Worm (Caenorhabditis elegans) whole organism, young adult: ENCODE data around the gene spe-39.

Experiments used
- B0261.1 ChIP-seq: sonication (generic microtip); optimal IDR thresholded peaks from 2 replicates; lab custom pipeline; 2016; ENCODE audit warnings: mild to moderate bottlenecking, missing genetic modification characterization, moderate library complexity, missing compliant biosample characterization
- F33H1.4 ChIP-seq: fragments of 200-800 bp; sonication (Bioruptor generic); IDR thresholded peaks from 2 replicates; pipeline ENCODE4 v1.3.6; 2022; ENCODE audit warnings: missing genetic modification reagents, missing genetic modification characterization, missing compliant biosample characterization
- aptf-2 ChIP-seq: fragments of 200-800 bp; sonication (Bioruptor generic); conservative IDR thresholded peaks from 2 replicates; pipeline ENCODE4 v1.3.6; 2022; ENCODE audit warnings: missing genetic modification reagents, missing genetic modification characterization, missing compliant biosample characterization
- aptf-3 ChIP-seq: fragments of 200-800 bp; sonication (Bioruptor generic); IDR thresholded peaks from 2 replicates; pipeline ENCODE4 v1.3.6; 2022; ENCODE audit warnings: missing genetic modification characterization, missing compliant biosample characterization
- ccch-3 ChIP-seq: fragments of 200-800 bp; sonication (Bioruptor generic); optimal IDR thresholded peaks from 2 replicates; lab custom pipeline; 2018; ENCODE audit warnings: mild to moderate bottlenecking, missing genetic modification characterization, missing compliant biosample characterization
- dpl-1 ChIP-seq: fragments of 150-350 bp; optimal IDR thresholded peaks from 2 replicates; lab custom pipeline; 2014; ENCODE audit warnings: missing biosample characterization, missing genetic modification reagents, missing genetic modification characterization
- lin-40 ChIP-seq: sonication (generic microtip); optimal IDR thresholded peaks from 2 replicates; lab custom pipeline; 2016; ENCODE audit warnings: missing genetic modification characterization, mild to moderate bottlenecking, missing compliant biosample characterization, missing genotype, missing genetic modification reagents
- sdz-38 ChIP-seq: sonication (generic microtip); optimal IDR thresholded peaks from 2 replicates; lab custom pipeline; 2016; ENCODE audit warnings: missing genotype, missing genetic modification characterization, missing compliant biosample characterization
- somi-1 ChIP-seq: fragments of 200-800 bp; sonication (Bioruptor generic); optimal IDR thresholded peaks from 2 replicates; lab custom pipeline; 2018; ENCODE audit warnings: mild to moderate bottlenecking, missing genetic modification characterization, missing compliant biosample characterization

ce11 chrV:6767576-6767975 is 17.7 kb upstream of the spe-39 start:
- TF ChIP-seq sdz-38 (tag; lab: Kevin White, UChicago) (no peak), lin-40 (tag; lab: Kevin White, UChicago) (no peak), B0261.1 (tag; lab: Kevin White, UChicago) (no peak), dpl-1 (GFP tag; lab: Kevin White, UChicago) (no peak), somi-1 (GFP tag; lab: Kevin White, UChicago) (no peak), aptf-3 (GFP tag; lab: Robert Waterston, UW) (no peak), aptf-2 (GFP tag; lab: Robert Waterston, UW) (no peak), ccch-3 (GFP tag; lab: Kevin White, UChicago) (no peak), F33H1.4 (GFP tag; lab: Robert Waterston, UW) (no peak)
